Worm (Caenorhabditis elegans) whole organism, young adult: Measurements from ENCODE around the gene F40F12.9.

Experiments
- B0019.2 ChIP-seq: fragments of 200-800 bp; sonication (Bioruptor generic); conservative IDR thresholded peaks from 2 replicates; pipeline ENCODE4 v1.3.6; 2022; ENCODE audit warnings: missing genetic modification reagents, missing genetic modification characterization, missing compliant biosample characterization
- B0035.1 ChIP-seq: sonication (generic microtip); optimal IDR thresholded peaks from 2 replicates; lab custom pipeline; 2016; ENCODE audit warnings: missing genetic modification characterization, mild to moderate bottlenecking, missing compliant biosample characterization, missing genotype, missing genetic modification reagents
- B0336.3 ChIP-seq: fragments of 200-800 bp; sonication (Bioruptor generic); IDR thresholded peaks from 2 replicates; pipeline ENCODE4 v1.3.6; 2022; ENCODE audit warnings: missing genetic modification characterization, missing compliant biosample characterization
- F10E7.11 ChIP-seq: sonication (generic microtip); optimal IDR thresholded peaks from 2 replicates; lab custom pipeline; 2017; ENCODE audit warnings: mild to moderate bottlenecking, missing genetic modification characterization, moderate library complexity, missing compliant biosample characterization
- F23B12.7 ChIP-seq: sonication (generic microtip); optimal IDR thresholded peaks from 2 replicates; lab custom pipeline; 2017; ENCODE audit warnings: missing genetic modification characterization, mild to moderate bottlenecking, missing compliant biosample characterization, antibody characterized with exemption, moderate library complexity; ENCODE audit not compliant: insufficient read depth
- F33H1.4 ChIP-seq: fragments of 200-800 bp; sonication (Bioruptor generic); IDR thresholded peaks from 2 replicates; pipeline ENCODE4 v1.3.6; 2022; ENCODE audit warnings: missing genetic modification reagents, missing genetic modification characterization, missing compliant biosample characterization
- F57A8.1 ChIP-seq: fragments of 200-800 bp; sonication (Bioruptor generic); optimal IDR thresholded peaks from 2 replicates; lab custom pipeline; 2018; ENCODE audit warnings: mild to moderate bottlenecking, missing genetic modification characterization, moderate library complexity, missing compliant biosample characterization
- F57C9.4 ChIP-seq: sonication (generic microtip); optimal IDR thresholded peaks from 2 replicates; lab custom pipeline; 2017; ENCODE audit warnings: mild to moderate bottlenecking, missing genetic modification characterization, missing compliant biosample characterization
- K11D2.4 ChIP-seq: fragments of 200-800 bp; sonication (Bioruptor generic); IDR thresholded peaks from 2 replicates; pipeline ENCODE4 v1.3.6; 2022; ENCODE audit warnings: missing genetic modification reagents, missing genetic modification characterization, missing compliant biosample characterization
- Y79H2A.3 ChIP-seq: fragments of 200-800 bp; sonication (Bioruptor generic); conservative IDR thresholded peaks from 2 replicates; pipeline ENCODE4 v1.3.6; 2022; ENCODE audit warnings: missing genetic modification reagents, missing genetic modification characterization, missing compliant biosample characterization
- ZK185.1 ChIP-seq: sonication (generic microtip); optimal IDR thresholded peaks from 2 replicates; lab custom pipeline; 2016; ENCODE audit warnings: mild to moderate bottlenecking, missing genetic modification characterization, missing compliant biosample characterization; ENCODE audit not compliant: poor library complexity, severe bottlenecking
- aptf-3 ChIP-seq: fragments of 200-800 bp; sonication (Bioruptor generic); IDR thresholded peaks from 2 replicates; pipeline ENCODE4 v1.3.6; 2022; ENCODE audit warnings: missing genetic modification characterization, missing compliant biosample characterization
- athp-1 ChIP-seq: sonication (generic microtip); optimal IDR thresholded peaks from 2 replicates; lab custom pipeline; 2017; ENCODE audit warnings: mild to moderate bottlenecking, missing genetic modification characterization, missing compliant biosample characterization
- cebp-1 ChIP-seq, 2 experiments: fragments of 200-800 bp in 1 of 2; sonication (Bioruptor generic) in 1 of 2; sonication (generic microtip) in 1 of 2; IDR thresholded peaks in 1 of 2; optimal IDR thresholded peaks in 1 of 2; 2 replicates each; pipeline versions ENCODE4 v1.3.6 to Lab custom; 2017 to 2022; ENCODE audit warnings: missing compliant biosample characterization in 2 of 2, missing genetic modification characterization in 2 of 2, mild to moderate bottlenecking in 1 of 2, missing genetic modification reagents in 1 of 2, moderate library complexity in 1 of 2
- cebp-2 ChIP-seq: fragments of 200-800 bp; sonication (Bioruptor generic); IDR thresholded peaks from 2 replicates; pipeline ENCODE4 v1.3.6; 2022; ENCODE audit warnings: missing genetic modification characterization, missing compliant biosample characterization
- ceh-100 ChIP-seq: fragments of 200-800 bp; sonication (Bioruptor generic); IDR thresholded peaks from 2 replicates; pipeline ENCODE4 v1.3.6; 2022; ENCODE audit warnings: missing genetic modification reagents, missing genetic modification characterization, missing compliant biosample characterization
- ceh-79 ChIP-seq: sonication (generic microtip); optimal IDR thresholded peaks from 2 replicates; lab custom pipeline; 2017; ENCODE audit warnings: mild to moderate bottlenecking, missing genetic modification characterization, missing compliant biosample characterization
- dpff-1 ChIP-seq: sonication (generic microtip); optimal IDR thresholded peaks from 2 replicates; lab custom pipeline; 2017; ENCODE audit warnings: mild to moderate bottlenecking, missing genetic modification characterization, missing compliant biosample characterization
- egl-18 ChIP-seq: fragments of 200-800 bp; sonication (Bioruptor generic); IDR thresholded peaks from 2 replicates; pipeline ENCODE4 v1.3.6; 2022; ENCODE audit warnings: missing genetic modification reagents, missing genetic modification characterization, missing compliant biosample characterization
- gei-17 ChIP-seq: fragments of 200-800 bp; sonication (Bioruptor generic); optimal IDR thresholded peaks from 2 replicates; lab custom pipeline; 2018; ENCODE audit warnings: mild to moderate bottlenecking, missing genetic modification characterization, missing compliant biosample characterization
- him-1 ChIP-seq: sonication (generic microtip); optimal IDR thresholded peaks from 2 replicates; lab custom pipeline; 2016; ENCODE audit warnings: missing genotype, missing genetic modification reagents, missing genetic modification characterization, missing compliant biosample characterization
- hsf-1 ChIP-seq: fragments of 200-800 bp; sonication (Bioruptor generic); IDR thresholded peaks from 2 replicates; pipeline ENCODE4 v1.3.6; 2022; ENCODE audit warnings: missing genetic modification reagents, missing genetic modification characterization, missing compliant biosample characterization
- lag-1 ChIP-seq: fragments of 200-800 bp; sonication (Bioruptor generic); IDR thresholded peaks from 2 replicates; pipeline ENCODE4 v1.3.6; 2022; ENCODE audit warnings: missing genetic modification reagents, missing genetic modification characterization, missing compliant biosample characterization
- lin-54 ChIP-seq: fragments of 200-800 bp; sonication (Bioruptor generic); optimal IDR thresholded peaks from 2 replicates; lab custom pipeline; 2018; ENCODE audit warnings: mild to moderate bottlenecking, missing genetic modification characterization, missing compliant biosample characterization
- lir-1 ChIP-seq: fragments of 200-800 bp; sonication (Bioruptor generic); conservative IDR thresholded peaks from 2 replicates; pipeline ENCODE4 v1.3.6; 2022; ENCODE audit warnings: missing genetic modification reagents, missing genetic modification characterization, missing compliant biosample characterization
- lsl-1 ChIP-seq: fragments of 200-800 bp; sonication (Bioruptor generic); optimal IDR thresholded peaks from 2 replicates; lab custom pipeline; 2018; ENCODE audit warnings: mild to moderate bottlenecking, missing genetic modification characterization, moderate library complexity, missing compliant biosample characterization
- nhr-80 ChIP-seq: sonication (generic microtip); optimal IDR thresholded peaks from 2 replicates; lab custom pipeline; 2016; ENCODE audit warnings: missing genetic modification characterization, missing compliant biosample characterization
- pbrm-1 ChIP-seq: fragments of 200-800 bp; sonication (Bioruptor generic); IDR thresholded peaks from 2 replicates; pipeline ENCODE4 v1.3.6; 2022; ENCODE audit warnings: missing genetic modification reagents, missing genetic modification characterization, missing compliant biosample characterization
- rpc-1 ChIP-seq, 2 experiments: fragments of 150-350 bp in 1 of 2; sonication (generic microtip) in 1 of 2; optimal IDR thresholded peaks; 2 replicates each; lab custom pipeline; 2014 to 2018; ENCODE audit warnings: missing biosample characterization in 1 of 2, missing genetic modification characterization in 1 of 2, missing genetic modification reagents in 1 of 2, missing genotype in 1 of 2
- tbp1 ChIP-seq: fragments of 200-800 bp; sonication (Bioruptor generic); optimal IDR thresholded peaks from 2 replicates; lab custom pipeline; 2018; ENCODE audit warnings: mild to moderate bottlenecking, missing genetic modification characterization, missing compliant biosample characterization
- tbx-9 ChIP-seq: sonication (generic microtip); optimal IDR thresholded peaks from 2 replicates; lab custom pipeline; 2016; ENCODE audit warnings: borderline replicate concordance, missing genetic modification characterization, inconsistent platforms, missing compliant biosample characterization
- ztf-18 ChIP-seq: sonication (generic microtip); optimal IDR thresholded peaks from 2 replicates; lab custom pipeline; 2016; ENCODE audit warnings: missing genotype, mild to moderate bottlenecking, missing genetic modification characterization, missing compliant biosample characterization
- ztf-25 ChIP-seq: fragments of 200-800 bp; sonication (Bioruptor generic); IDR thresholded peaks from 2 replicates; pipeline ENCODE4 v1.3.6; 2022; ENCODE audit warnings: missing genetic modification reagents, missing genetic modification characterization, missing compliant biosample characterization
- ztf-28 ChIP-seq: fragments of 200-800 bp; sonication (Bioruptor generic); IDR thresholded peaks from 2 replicates; pipeline ENCODE4 v1.3.6; 2022; ENCODE audit warnings: missing genetic modification reagents, missing genetic modification characterization, missing compliant biosample characterization

The F40F12.9 gene

DNA sequence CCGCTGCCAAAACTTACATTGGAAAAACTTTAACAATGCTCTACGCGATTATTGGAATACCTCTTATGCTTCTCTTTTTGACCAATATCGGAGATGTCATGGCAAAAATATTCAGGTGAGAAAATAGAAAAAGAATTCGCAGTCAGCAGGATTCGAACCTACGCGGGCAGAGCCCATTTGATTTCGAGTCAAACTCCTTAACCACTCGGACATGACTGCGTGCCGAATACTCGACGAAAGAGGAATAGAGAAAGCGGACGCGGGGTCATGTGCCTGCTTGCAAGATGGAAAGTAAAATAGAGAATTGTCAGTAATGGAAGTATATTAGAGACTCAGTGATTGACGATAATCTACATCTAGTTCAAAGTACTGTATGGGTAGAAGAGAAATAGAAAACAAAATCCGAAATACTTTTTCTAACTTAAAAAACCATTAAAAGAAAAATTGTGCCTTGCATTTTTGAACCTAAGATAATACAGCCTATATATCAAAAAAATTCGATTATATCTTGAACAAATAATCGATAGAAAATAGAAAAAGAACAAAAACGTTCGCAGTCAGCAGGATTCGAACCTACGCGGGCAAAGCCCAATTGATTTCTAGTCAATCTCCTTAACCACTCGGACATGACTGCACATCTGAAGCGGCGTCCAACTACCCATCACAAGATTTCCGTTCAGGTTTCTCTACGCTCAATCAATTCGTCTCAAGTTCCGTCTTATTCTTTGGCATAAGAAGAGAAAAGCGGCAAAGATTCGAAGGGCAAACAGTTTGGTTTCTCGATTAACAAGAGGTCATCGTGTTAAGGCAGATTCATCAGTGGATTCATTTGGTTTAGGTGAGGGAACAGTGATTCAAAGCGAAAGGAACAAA lies 49.4 kb upstream of the F40F12.9 start (continued):
- TF ChIP-seq F23B12.7 (tag; lab: Kevin White, UChicago) = no peak
- no peak for TF ChIP-seq B0035.1
- TF ChIP-seq aptf-3 (GFP tag; lab: Robert Waterston, UW) = 0 out of 2 replicates have a peak, but pooled peaks have one; percentile 71
- peak; percentile 34; the same call in 1 of the 2 replicates for TF ChIP-seq F33H1.4
- no peak for TF ChIP-seq tbx-9 (tag; lab: Kevin White, UChicago)
- peak; percentile 79 for TF ChIP-seq B0336.3 (GFP tag; lab: Robert Waterston, UW)
- no peak for TF ChIP-seq lir-1 (GFP tag; lab: Robert Waterston, UW)
- TF ChIP-seq F57A8.1 (GFP tag; lab: Kevin White, UChicago) = no peak
- TF ChIP-seq cebp-2 (GFP tag; lab: Robert Waterston, UW) = peak; percentile 89; the same call in 1 of the 2 replicates
- no peak for TF ChIP-seq F57C9.4 (tag; lab: Kevin White, UChicago)
- no peak for TF ChIP-seq K11D2.4 (GFP tag; lab: Robert Waterston, UW)
- TF ChIP-seq lin-54 (GFP tag; lab: Kevin White, UChicago) = peak; percentile 67
- peak; percentile 58 for TF ChIP-seq him-1 (tag; lab: Kevin White, UChicago)
- TF ChIP-seq pbrm-1 = peak; percentile 54; the same call in 1 of the 2 replicates
- TF ChIP-seq cebp-1 (GFP tag; IDR thresholded peaks at IDR 0.05; lab: Robert Waterston, UW) = no peak; the same call in 1 of the 2 replicates
- TF ChIP-seq cebp-1 (tag; optimal IDR thresholded peaks at IDR 0.05; lab: Kevin White, UChicago) = peak; percentile 66
- peak; percentile 74 for TF ChIP-seq ZK185.1 (tag; lab: Kevin White, UChicago)
- TF ChIP-seq nhr-80 (tag; lab: Kevin White, UChicago) = peak; percentile 25
- TF ChIP-seq Y79H2A.3 (GFP tag; lab: Robert Waterston, UW) = no peak
- TF ChIP-seq ztf-18 = peak; percentile 60

DNA sequence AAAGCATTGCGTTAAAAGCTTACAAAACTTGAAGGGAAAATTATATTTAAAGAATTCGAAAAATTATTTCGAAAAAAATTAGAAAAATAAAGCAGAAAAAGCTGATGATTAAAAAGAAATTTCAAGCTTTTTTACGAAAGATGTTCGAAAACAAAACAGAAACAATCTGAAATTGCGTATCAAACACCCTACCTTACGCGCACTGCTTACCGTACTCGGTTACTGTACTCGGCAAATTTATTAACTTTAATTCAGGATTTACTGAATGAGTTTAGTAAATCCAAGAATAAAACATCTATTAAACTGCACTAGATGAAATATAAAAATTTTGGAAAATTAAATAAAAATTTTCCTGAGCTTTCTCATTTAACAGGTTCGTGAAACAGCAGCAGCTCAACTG lies 48.7 kb upstream of the F40F12.9 start:
- TF ChIP-seq ztf-25 (GFP tag; lab: Robert Waterston, UW) (no peak), tbp1 (GFP tag; lab: Kevin White, UChicago) (no peak), lag-1 (GFP tag; lab: Robert Waterston, UW) (no peak), dpff-1 (tag; lab: Kevin White, UChicago) (no peak), lsl-1 (GFP tag; lab: Kevin White, UChicago) (peak; percentile 83), F57C9.4 (tag; lab: Kevin White, UChicago) (no peak), ztf-28 (GFP tag; lab: Robert Waterston, UW) (no peak), rpc-1 (optimal IDR thresholded peaks at IDR 0.05; lab: Kevin White, UChicago) (no peak), rpc-1 (tag; optimal IDR thresholded peaks at IDR 0.05; lab: Kevin White, UChicago) (no peak), hsf-1 (GFP tag; lab: Robert Waterston, UW) (no peak)
- TF ChIP-seq, all 124 proteins: peak for 1

DNA sequence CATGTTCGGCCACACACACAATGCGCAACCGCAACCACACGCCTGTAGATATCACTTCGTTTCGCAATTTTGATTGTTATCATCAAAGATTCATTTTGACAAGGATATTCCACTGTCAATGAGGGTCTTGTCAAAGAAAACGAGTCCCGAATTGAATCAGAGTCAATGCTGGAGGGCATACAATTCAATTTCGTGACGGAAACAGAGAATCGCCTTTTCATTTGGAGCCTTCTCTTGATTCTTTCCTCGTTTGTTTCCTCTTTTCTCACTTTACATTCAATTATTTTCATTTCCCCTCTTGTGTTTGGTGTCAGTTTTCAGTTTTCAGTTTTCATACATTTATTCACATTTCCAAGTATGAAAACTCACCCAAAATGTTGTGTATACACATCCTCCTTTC lies 43.8 kb upstream of the F40F12.9 start:
- TF ChIP-seq B0019.2 (GFP tag; lab: Robert Waterston, UW) (no peak), egl-18 (GFP tag; lab: Robert Waterston, UW) (no peak), B0336.3 (GFP tag; lab: Robert Waterston, UW) (no peak), F23B12.7 (tag; lab: Kevin White, UChicago) (no peak), gei-17 (GFP tag; lab: Kevin White, UChicago) (no peak), ceh-79 (tag; lab: Kevin White, UChicago) (no peak), lsl-1 (GFP tag; lab: Kevin White, UChicago) (no peak), athp-1 (tag; lab: Kevin White, UChicago) (no peak), ceh-100 (GFP tag; lab: Robert Waterston, UW) (no peak), F10E7.11 (tag; lab: Kevin White, UChicago) (no peak), hsf-1 (GFP tag; lab: Robert Waterston, UW) (no peak)
